Worm (Caenorhabditis elegans) whole organism, L1 larva: ENCODE measurements around the gene nspc-18.

Experiments
- C16A3.4 ChIP-seq: fragments of 150-350 bp; optimal IDR thresholded peaks from 2 replicates; lab custom pipeline; 2014; ENCODE audit warnings: missing biosample characterization, missing genetic modification characterization
- aha-1 ChIP-seq: fragments of 150-350 bp; optimal IDR thresholded peaks from 2 replicates; lab custom pipeline; 2014; ENCODE audit warnings: missing biosample characterization, missing genetic modification characterization
- alr-1 ChIP-seq: fragments of 200-800 bp; sonication (Bioruptor generic); optimal IDR thresholded peaks from 2 replicates; lab custom pipeline; 2018; ENCODE audit warnings: borderline replicate concordance, mild to moderate bottlenecking, missing genetic modification characterization, missing compliant biosample characterization
- aly-2 ChIP-seq: fragments of 150-350 bp; optimal IDR thresholded peaks from 2 replicates; lab custom pipeline; 2014; ENCODE audit warnings: missing biosample characterization, missing genetic modification characterization
- ama-1 ChIP-seq: fragments of 150-350 bp; optimal IDR thresholded peaks from 2 replicates; lab custom pipeline; 2014
- ceh-63 ChIP-seq: fragments of 200-800 bp; sonication (Bioruptor generic); optimal IDR thresholded peaks from 2 replicates; lab custom pipeline; 2018; ENCODE audit warnings: mild to moderate bottlenecking, missing genetic modification characterization, missing compliant biosample characterization
- ceh-88 ChIP-seq: fragments of 200-800 bp; sonication (Bioruptor generic); IDR thresholded peaks from 2 replicates; pipeline ENCODE4 v1.3.6; 2022; ENCODE audit warnings: missing genetic modification characterization, missing compliant biosample characterization
- dsc-1 ChIP-seq: sonication (generic microtip); optimal IDR thresholded peaks from 2 replicates; lab custom pipeline; 2016; ENCODE audit warnings: mild to moderate bottlenecking, missing genetic modification characterization, missing compliant biosample characterization
- efl-3 ChIP-seq: fragments of 200-800 bp; sonication (Bioruptor generic); optimal IDR thresholded peaks from 2 replicates; lab custom pipeline; 2018; ENCODE audit warnings: mild to moderate bottlenecking, missing genetic modification characterization, missing compliant biosample characterization
- egl-13 ChIP-seq: sonication (generic microtip); optimal IDR thresholded peaks from 2 replicates; lab custom pipeline; 2016; ENCODE audit warnings: missing genotype, missing genetic modification reagents, missing genetic modification characterization, missing compliant biosample characterization
- egl-27 ChIP-seq, 2 experiments: fragments of 150-350 bp in 1 of 2; sonication (generic microtip); optimal IDR thresholded peaks; 3 replicates each; lab custom pipeline; 2017 to 2018; ENCODE audit warnings: missing biosample characterization in 2 of 2, missing genetic modification characterization in 2 of 2, missing genetic modification reagents in 2 of 2
- elt-2 ChIP-seq: sonication (generic microtip); optimal IDR thresholded peaks from 2 replicates; lab custom pipeline; 2016; ENCODE audit warnings: missing genetic modification characterization, mild to moderate bottlenecking, inconsistent platforms, missing compliant biosample characterization, missing genetic modification reagents
- fkh-4 ChIP-seq: sonication (generic microtip); optimal IDR thresholded peaks from 2 replicates; lab custom pipeline; 2016; ENCODE audit warnings: missing compliant biosample characterization, missing genetic modification characterization, borderline replicate concordance
- fkh-8 ChIP-seq: sonication (generic microtip); optimal IDR thresholded peaks from 2 replicates; lab custom pipeline; 2016; ENCODE audit warnings: mild to moderate bottlenecking, missing genetic modification characterization, missing compliant biosample characterization
- fos-1 ChIP-seq: fragments of 150-350 bp; optimal IDR thresholded peaks from 2 replicates; lab custom pipeline; 2014; ENCODE audit warnings: missing biosample characterization, missing genetic modification characterization
- grh-1 ChIP-seq: fragments of 200-800 bp; sonication (Bioruptor generic); IDR thresholded peaks from 2 replicates; pipeline ENCODE4 v1.3.6; 2022; ENCODE audit warnings: missing genetic modification reagents, missing genetic modification characterization, missing compliant biosample characterization
- hpl-2 ChIP-seq: fragments of 150-350 bp; optimal IDR thresholded peaks from 2 replicates; lab custom pipeline; 2014; ENCODE audit warnings: missing biosample characterization, missing genetic modification reagents, missing genetic modification characterization
- irx-1 ChIP-seq: sonication (generic microtip); optimal IDR thresholded peaks from 2 replicates; lab custom pipeline; 2016; ENCODE audit warnings: missing genetic modification characterization, missing compliant biosample characterization
- lin-14 ChIP-seq: fragments of 200-800 bp; sonication (Bioruptor generic); optimal IDR thresholded peaks from 2 replicates; lab custom pipeline; 2018; ENCODE audit warnings: mild to moderate bottlenecking, missing genetic modification characterization, moderate library complexity, missing compliant biosample characterization
- lin-35 ChIP-seq, 2 experiments: fragments of 150-350 bp; optimal IDR thresholded peaks; 2 replicates each; lab custom pipeline; 2014; ENCODE audit warnings: missing biosample characterization in 2 of 2, missing genetic modification characterization in 2 of 2, missing genetic modification reagents in 2 of 2
- lin-39 ChIP-seq: fragments of 150-350 bp; optimal IDR thresholded peaks from 2 replicates; lab custom pipeline; 2014; ENCODE audit warnings: missing biosample characterization, missing genetic modification reagents, missing genetic modification characterization
- lir-3 ChIP-seq: sonication (generic microtip); optimal IDR thresholded peaks from 2 replicates; lab custom pipeline; 2016; ENCODE audit warnings: mild to moderate bottlenecking, missing genetic modification characterization, moderate library complexity, missing compliant biosample characterization; ENCODE audit not compliant: poor library complexity
- lsy-2 ChIP-seq, 2 experiments: fragments of 150-350 bp; optimal IDR thresholded peaks; 2 replicates each; lab custom pipeline; 2014; ENCODE audit warnings: missing biosample characterization in 2 of 2, missing genetic modification characterization in 2 of 2
- mab-9 ChIP-seq: fragments of 200-800 bp; sonication (Bioruptor generic); IDR thresholded peaks from 2 replicates; pipeline ENCODE4 v1.3.6; 2022; ENCODE audit warnings: missing genetic modification reagents, missing genetic modification characterization, missing compliant biosample characterization
- nhr-19 ChIP-seq: fragments of 200-800 bp; sonication (Bioruptor generic); conservative IDR thresholded peaks from 2 replicates; pipeline ENCODE4 v1.3.6; 2022; ENCODE audit warnings: missing genetic modification characterization, missing compliant biosample characterization
- nhr-47 ChIP-seq: sonication (generic microtip); optimal IDR thresholded peaks from 2 replicates; lab custom pipeline; 2016; ENCODE audit warnings: mild to moderate bottlenecking, missing genetic modification characterization, moderate library complexity, missing compliant biosample characterization
- nhr-71 ChIP-seq: sonication (generic microtip); optimal IDR thresholded peaks from 2 replicates; lab custom pipeline; 2016; ENCODE audit warnings: mild to moderate bottlenecking, missing genetic modification characterization, moderate library complexity, missing compliant biosample characterization
- nhr-76 ChIP-seq: sonication (generic microtip); optimal IDR thresholded peaks from 2 replicates; lab custom pipeline; 2017; ENCODE audit warnings: missing biosample characterization, missing genetic modification characterization
- nhr-77 ChIP-seq: fragments of 150-350 bp; optimal IDR thresholded peaks from 2 replicates; lab custom pipeline; 2014; ENCODE audit warnings: missing biosample characterization, missing genetic modification characterization
- nhr-84 ChIP-seq: sonication (generic microtip); optimal IDR thresholded peaks from 2 replicates; lab custom pipeline; 2017; ENCODE audit warnings: missing biosample characterization, missing genetic modification characterization
- nhr-85 ChIP-seq: sonication (generic microtip); peaks from one replicate; lab custom pipeline; 2016; ENCODE audit warnings: missing genetic modification characterization, inconsistent platforms, missing compliant biosample characterization
- nhr-90 ChIP-seq: sonication (generic microtip); optimal IDR thresholded peaks from 2 replicates; lab custom pipeline; 2016; ENCODE audit warnings: mild to moderate bottlenecking, missing genetic modification characterization, missing compliant biosample characterization; ENCODE audit not compliant: poor library complexity
- pag-3 ChIP-seq: sonication (generic microtip); optimal IDR thresholded peaks from 2 replicates; lab custom pipeline; 2017; ENCODE audit warnings: missing genetic modification characterization, mild to moderate bottlenecking, missing compliant biosample characterization, antibody characterized with exemption, borderline replicate concordance; ENCODE audit not compliant: insufficient read depth
- pax-3 ChIP-seq: fragments of 200-800 bp; sonication (Bioruptor generic); optimal IDR thresholded peaks from 2 replicates; lab custom pipeline; 2018; ENCODE audit warnings: mild to moderate bottlenecking, missing genetic modification characterization, moderate library complexity, missing compliant biosample characterization
- pqm-1 ChIP-seq: sonication (generic microtip); optimal IDR thresholded peaks from 3 replicates; lab custom pipeline; 2017; ENCODE audit warnings: missing biosample characterization, missing genetic modification characterization
- skn-1 ChIP-seq: fragments of 150-350 bp; optimal IDR thresholded peaks from 2 replicates; lab custom pipeline; 2014; ENCODE audit warnings: missing biosample characterization, missing genetic modification characterization
- snpc-4 ChIP-seq: fragments of 150-350 bp; optimal IDR thresholded peaks from 2 replicates; lab custom pipeline; 2014; ENCODE audit warnings: missing biosample characterization, missing genetic modification characterization
- swsn-7 ChIP-seq: sonication (generic microtip); optimal IDR thresholded peaks from 2 replicates; lab custom pipeline; 2016; ENCODE audit warnings: missing genetic modification characterization, missing compliant biosample characterization
- tlp-1 ChIP-seq: fragments of 150-350 bp; optimal IDR thresholded peaks from 2 replicates; lab custom pipeline; 2014; ENCODE audit warnings: missing biosample characterization, missing genetic modification characterization
- unc-30 ChIP-seq: sonication (generic microtip); optimal IDR thresholded peaks from 2 replicates; lab custom pipeline; 2017; ENCODE audit warnings: missing biosample characterization, missing genetic modification characterization
- unc-62 ChIP-seq: fragments of 150-350 bp; optimal IDR thresholded peaks from 2 replicates; lab custom pipeline; 2014; ENCODE audit warnings: missing biosample characterization, missing genetic modification reagents, missing genetic modification characterization
- unc-86 ChIP-seq: sonication (generic microtip); optimal IDR thresholded peaks from 2 replicates; lab custom pipeline; 2016; ENCODE audit warnings: missing genetic modification characterization, missing compliant biosample characterization
- unc-98 ChIP-seq: fragments of 200-800 bp; sonication (Bioruptor generic); IDR thresholded peaks from 2 replicates; pipeline ENCODE4 v1.3.6; 2022; ENCODE audit warnings: missing genetic modification characterization, missing compliant biosample characterization
- zag-1 ChIP-seq: fragments of 150-350 bp; optimal IDR thresholded peaks from 2 replicates; lab custom pipeline; 2014; ENCODE audit warnings: missing biosample characterization, missing genetic modification characterization
- zip-4 ChIP-seq: fragments of 200-800 bp; sonication (Bioruptor generic); optimal IDR thresholded peaks from 2 replicates; lab custom pipeline; 2018; ENCODE audit warnings: mild to moderate bottlenecking, missing genetic modification characterization, moderate library complexity, missing compliant biosample characterization

Gene nspc-18

ce11 chrX:14513462-14513861 is 14.0 kb downstream of the nspc-18 start (continued):
- TF ChIP-seq egl-27 (tag; optimal IDR thresholded peaks at IDR 0.05; lab: Kevin White, UChicago) (no peak), zag-1 (tag; lab: Kevin White, UChicago) (no peak), C16A3.4 (no peak), nhr-19 (GFP tag; lab: Robert Waterston, UW) (0 out of 2 replicates have a peak, but pooled peaks have one; percentile 7), efl-3 (no peak), zip-4 (no peak), mab-9 (GFP tag; lab: Robert Waterston, UW) (no peak), lin-35 (GFP tag; optimal IDR thresholded peaks at IDR 0.05; lab: Kevin White, UChicago) (peak; percentile 2 to 14), elt-2 (no peak), nhr-84 (tag; lab: Kevin White, UChicago) (no peak), grh-1 (GFP tag; lab: Robert Waterston, UW) (no peak), egl-13 (no peak), fos-1 (tag; lab: Kevin White, UChicago) (no peak), ceh-88 (GFP tag; lab: Robert Waterston, UW) (no peak), nhr-47 (tag; lab: Kevin White, UChicago) (peak; percentile 44), hpl-2 (GFP tag; lab: Kevin White, UChicago) (no peak), fkh-8 (tag; lab: Kevin White, UChicago) (no peak), pag-3 (tag; lab: Kevin White, UChicago) (no peak), fkh-4 (tag; lab: Kevin White, UChicago) (no peak), dsc-1 (tag; lab: Kevin White, UChicago) (peak; percentile 84), unc-30 (tag; lab: Kevin White, UChicago) (no peak), pax-3 (tag; lab: Kevin White, UChicago) (no peak), lir-3 (no peak), tlp-1 (tag; lab: Kevin White, UChicago) (no peak), unc-98 (GFP tag; lab: Robert Waterston, UW) (no peak), nhr-90 (no peak), swsn-7 (peak; percentile 48), ama-1 (lab: Kevin White, UChicago) (no peak), unc-86 (tag; lab: Kevin White, UChicago) (no peak), aha-1 (tag; lab: Kevin White, UChicago) (no peak), aly-2 (tag; lab: Kevin White, UChicago) (no peak), nhr-85 (tag; lab: Kevin White, UChicago) (no peak), unc-62 (GFP tag; lab: Kevin White, UChicago) (no peak)

- TF ChIP-seq lin-39 (no peak), irx-1 (tag; lab: Kevin White, UChicago) (no peak), alr-1 (no peak), lin-14 (GFP tag; lab: Kevin White, UChicago) (no peak), lsy-2 (tag; optimal IDR thresholded peaks at IDR 0.05; lab: Kevin White, UChicago) (no peak), fos-1 (tag; lab: Kevin White, UChicago) (no peak)
Observed at ce11 chrX:14512817-14513216, 14.6 kb downstream of the nspc-18 start, which contains the start of gene fbxa-141. TSS of gene fbxa-141 (minus strand) at chrX:14512917.

- TF ChIP-seq grh-1 (GFP tag; lab: Robert Waterston, UW) (no peak), nhr-77 (tag; lab: Kevin White, UChicago) (no peak), nhr-84 (tag; lab: Kevin White, UChicago) (no peak), snpc-4 (tag; lab: Kevin White, UChicago) (no peak), egl-27 (tag; optimal IDR thresholded peaks at IDR 0.05; lab: Kevin White, UChicago) (no peak), skn-1 (tag; lab: Kevin White, UChicago) (peak; percentile 47), lin-39 (no peak), lin-35 (GFP tag; optimal IDR thresholded peaks at IDR 0.05; lab: Kevin White, UChicago) (no peak), ceh-63 (no peak), nhr-76 (no peak), pqm-1 (no peak), nhr-71 (tag; lab: Kevin White, UChicago) (no peak), lsy-2 (tag; optimal IDR thresholded peaks at IDR 0.05; lab: Kevin White, UChicago) (peak in 1 of 2 experiments; percentile 1)
Observed at ce11 chrX:14510358-14510757, 17.1 kb downstream of the nspc-18 start.
